Worm (Caenorhabditis elegans): Measurements from ENCODE around the gene sar-1.

DNA sequence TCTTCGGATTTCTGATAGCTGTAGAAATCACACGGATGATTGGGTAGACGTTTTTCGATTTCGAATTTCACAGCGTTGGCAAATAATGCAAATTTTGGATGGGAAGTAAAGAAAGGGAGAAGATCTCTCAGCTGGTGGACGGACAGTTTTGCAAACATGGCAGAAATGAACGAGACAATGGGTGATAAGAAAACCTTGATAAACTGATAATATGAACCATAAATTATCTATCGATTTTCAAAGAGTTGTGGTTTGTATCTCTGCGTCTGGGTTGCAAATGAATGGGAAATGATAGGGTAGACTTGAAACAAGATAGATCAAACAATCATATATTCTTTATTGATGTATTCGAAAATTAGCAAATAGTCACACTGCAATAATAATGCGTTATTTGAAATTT, 17.1 kb upstream of the sar-1 start, which contains the start of gene ZK185.3:
- TF ChIP-seq T22C8.4 (GFP tag; IDR thresholded peaks at IDR 0.05) = no peak
- no peak for TF ChIP-seq ztf-23 (GFP tag; IDR thresholded peaks at IDR 0.05)
- no peak for TF ChIP-seq tab-1 (GFP tag; IDR thresholded peaks at IDR 0.05)
- TF ChIP-seq flt-1 (GFP tag; IDR thresholded peaks at IDR 0.05) = no peak
